Fruit fly (Drosophila melanogaster) S2 (cell line): ENCODE measurements around the gene Orp8.

ENCODE experiments used
- CG8478 ChIP-seq: fragments of >200 bp; optimal IDR thresholded peaks from 2 replicates; lab custom pipeline; 2018
- CTCF ChIP-seq, 2 experiments: fragments of >200 bp; optimal IDR thresholded peaks; 2 replicates each; lab custom pipeline; 2018

dm6 chr3R:20350278-20350677, 41.1 kb downstream of the Orp8 start:
- no peak for TF ChIP-seq CG8478 (lab: Kevin White, UChicago)
- TF ChIP-seq CTCF (optimal IDR thresholded peaks at IDR 0.05; lab: Kevin White, UChicago), result no peak
